Fruit fly (Drosophila melanogaster) Kc167 (cell line): ENCODE data around the gene CG32512.

Experiments
- Myc ChIP-seq: fragments of >200 bp; optimal IDR thresholded peaks from 2 replicates; lab custom pipeline; 2017; ENCODE audit warnings: missing external identifiers
- Sin3A ChIP-seq: fragments of >200 bp; optimal IDR thresholded peaks from 2 replicates; lab custom pipeline; 2018; ENCODE audit warnings: missing external identifiers
- h ChIP-seq: fragments of >200 bp; optimal IDR thresholded peaks from 3 replicates; lab custom pipeline; 2018; ENCODE audit warnings: missing external identifiers
- insv ChIP-seq: fragments of >200 bp; optimal IDR thresholded peaks from 3 replicates; lab custom pipeline; 2018; ENCODE audit warnings: missing external identifiers
- psq ChIP-seq: fragments of >200 bp; optimal IDR thresholded peaks from 2 replicates; lab custom pipeline; 2017; ENCODE audit warnings: missing external identifiers
- ttk ChIP-seq: sonication (Bioruptor generic); optimal IDR thresholded peaks from 2 replicates; lab custom pipeline; 2017; ENCODE audit warnings: missing external identifiers

Gene CG32512

dm6 chrX:21067474-21067873, at the start of gene CG32512:
TSS of gene CG32512 (minus strand) at chrX:21067540.
- TF ChIP-seq h (lab: Kevin White, UChicago) (no peak), Sin3A (lab: Kevin White, UChicago) (no peak), Myc (lab: Kevin White, UChicago) (no peak), ttk (lab: Kevin White, UChicago) (no peak), psq (no peak), insv (lab: Kevin White, UChicago) (no peak)

DNA sequence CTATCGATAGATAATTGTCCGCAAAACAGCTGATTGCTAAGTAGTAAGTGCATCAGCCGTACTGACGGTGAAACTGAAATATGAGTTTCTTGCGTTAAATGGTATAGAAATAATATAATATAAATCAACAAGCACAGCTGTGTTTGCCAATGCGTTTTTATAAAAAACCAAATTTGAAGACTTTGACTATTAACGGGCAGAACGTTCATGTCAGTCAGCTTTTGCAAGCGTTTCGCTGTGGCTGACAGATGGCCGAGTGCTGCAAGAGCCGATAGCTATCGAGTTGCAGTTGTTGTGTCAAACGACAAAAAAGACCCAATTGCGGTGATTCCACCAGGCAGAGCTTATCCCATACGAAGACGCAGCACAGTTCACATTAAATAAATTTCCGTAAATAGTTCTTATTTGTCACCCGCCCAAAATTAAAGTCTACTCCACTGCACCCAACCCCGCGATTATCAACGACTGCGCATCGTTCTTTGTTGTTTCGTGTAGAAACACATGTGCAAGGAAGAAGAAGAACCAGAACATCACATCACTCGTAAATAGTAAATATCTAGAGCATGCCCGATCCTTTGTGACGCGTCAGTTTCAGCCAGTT, 49.6 kb upstream of the CG32512 start, which contains the start of the genes unc and CG15445:
unc (minus strand) TSS at position 51 of the 601 bp plus-strand sequence.
CG15445 (plus strand) TSS at position 296 of the 601 bp plus-strand sequence.
- TF ChIP-seq psq, result no peak
- TF ChIP-seq Sin3A (lab: Kevin White, UChicago), result no peak
- no peak for TF ChIP-seq ttk (lab: Kevin White, UChicago)
- TF ChIP-seq Myc (lab: Kevin White, UChicago), result no peak
- TF ChIP-seq insv (lab: Kevin White, UChicago), result no peak
- TF ChIP-seq h (lab: Kevin White, UChicago), result no peak

DNA sequence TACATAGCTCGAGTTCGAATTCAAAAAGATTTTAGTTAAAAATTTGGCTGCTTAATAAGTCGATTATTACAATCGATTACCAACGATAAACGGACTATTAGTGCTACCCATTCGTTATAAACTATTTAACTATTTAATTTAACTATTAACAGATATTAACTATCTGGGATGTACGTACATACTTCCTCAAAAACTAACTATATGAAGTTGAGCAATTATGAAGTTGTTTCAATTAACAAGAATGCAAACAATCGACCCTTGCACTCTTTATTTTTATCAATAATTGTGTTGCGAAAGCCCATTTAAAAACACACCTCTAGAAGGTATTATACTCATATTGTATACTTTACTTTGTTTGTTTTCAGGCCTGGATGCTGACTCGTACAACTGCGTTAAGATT, 38.9 kb upstream of the CG32512 start, which contains the start of gene CG1503:
CG1503 (minus strand) TSS at position 101 of the 400 bp plus-strand sequence.
- TF ChIP-seq psq (no peak), insv (lab: Kevin White, UChicago) (no peak), Myc (lab: Kevin White, UChicago) (no peak), ttk (lab: Kevin White, UChicago) (no peak), h (lab: Kevin White, UChicago) (no peak), Sin3A (lab: Kevin White, UChicago) (no peak)

dm6 chrX:21102106-21102505, 34.8 kb upstream of the CG32512 start, which contains the start of gene CG15446:
TSS of gene CG15446 (minus strand) at chrX:21102206.
- TF ChIP-seq psq (no peak), Sin3A (lab: Kevin White, UChicago) (no peak), Myc (lab: Kevin White, UChicago) (no peak), ttk (lab: Kevin White, UChicago) (no peak), insv (lab: Kevin White, UChicago) (no peak), h (lab: Kevin White, UChicago) (no peak)

DNA sequence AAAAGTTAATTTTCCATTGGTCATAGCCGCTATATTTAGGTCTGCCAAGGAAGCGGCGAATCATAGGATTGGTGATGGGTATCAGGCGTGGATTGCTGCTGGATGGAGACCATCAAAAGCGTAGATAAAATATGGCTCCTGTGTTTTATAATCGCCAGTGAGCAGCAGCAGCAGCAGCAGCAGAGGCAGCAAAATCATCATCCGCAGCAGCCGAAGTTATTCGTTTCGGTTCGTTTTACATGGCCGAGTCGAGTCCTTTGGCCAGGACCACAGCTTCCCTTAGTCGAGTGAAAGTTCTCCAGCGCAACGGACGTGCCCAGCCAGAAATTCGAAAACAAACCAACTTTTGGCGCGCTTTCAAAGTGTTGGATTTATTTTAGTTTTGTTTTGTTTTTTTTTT, 26.2 kb upstream of the CG32512 start, which contains the start of gene stg1:
stg1 (plus strand) TSS at position 301 of the 400 bp plus-strand sequence.
- TF ChIP-seq Sin3A (lab: Kevin White, UChicago) (no peak), h (lab: Kevin White, UChicago) (no peak), Myc (lab: Kevin White, UChicago) (no peak), ttk (lab: Kevin White, UChicago) (no peak), insv (lab: Kevin White, UChicago) (no peak), psq (no peak)

DNA sequence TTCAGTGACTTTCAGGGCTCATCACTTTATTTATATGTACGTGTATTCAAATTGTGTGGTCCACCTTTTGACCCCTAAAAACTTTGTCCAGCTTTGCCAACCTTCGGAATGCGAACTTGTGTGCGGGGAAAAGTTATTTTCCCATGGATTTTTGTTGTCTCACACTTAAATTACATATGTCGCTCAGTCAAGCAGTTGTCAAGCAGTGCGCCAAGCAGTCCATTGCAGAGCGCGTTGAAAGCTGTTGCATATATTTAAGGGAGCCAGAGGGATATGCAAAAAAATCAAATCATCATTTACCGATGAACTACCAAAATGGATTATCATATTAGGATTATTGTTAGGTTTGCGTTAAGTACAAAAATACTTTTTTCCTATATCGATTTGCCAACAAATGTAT, 15.9 kb upstream of the CG32512 start:
- TF ChIP-seq h (lab: Kevin White, UChicago) (no peak), psq (no peak), Myc (lab: Kevin White, UChicago) (no peak), insv (lab: Kevin White, UChicago) (no peak), Sin3A (lab: Kevin White, UChicago) (no peak), ttk (lab: Kevin White, UChicago) (no peak)

DNA sequence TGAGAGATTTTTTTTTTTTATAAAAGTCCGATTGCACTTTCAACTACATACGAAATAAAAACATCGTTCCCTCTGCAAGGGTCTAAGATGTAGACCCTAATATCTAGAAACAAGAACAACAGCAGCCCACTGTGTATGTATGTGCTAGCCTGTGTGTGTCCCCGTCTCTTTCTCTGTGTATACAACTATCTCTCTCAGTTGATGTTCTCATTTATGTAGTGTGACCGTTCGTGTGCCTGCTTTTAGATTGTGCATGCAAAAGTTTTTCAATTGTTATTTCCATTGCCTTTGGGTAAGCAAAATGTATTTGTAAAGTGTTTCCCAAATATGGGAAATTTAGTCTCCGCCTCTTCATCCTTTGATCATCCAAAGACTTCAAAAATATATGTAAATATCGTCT, 13.0 kb upstream of the CG32512 start:
- TF ChIP-seq psq, result no peak
- TF ChIP-seq Myc (lab: Kevin White, UChicago), result no peak
- TF ChIP-seq ttk (lab: Kevin White, UChicago), result no peak
- TF ChIP-seq insv (lab: Kevin White, UChicago), result no peak
- TF ChIP-seq Sin3A (lab: Kevin White, UChicago), result no peak
- no peak for TF ChIP-seq h (lab: Kevin White, UChicago)

- TF ChIP-seq ttk (lab: Kevin White, UChicago) (no peak), Sin3A (lab: Kevin White, UChicago) (no peak), Myc (lab: Kevin White, UChicago) (no peak), h (lab: Kevin White, UChicago) (no peak), insv (lab: Kevin White, UChicago) (no peak), psq (no peak)
Observed at dm6 chrX:21074329-21074708, 7.0 kb upstream of the CG32512 start.

DNA sequence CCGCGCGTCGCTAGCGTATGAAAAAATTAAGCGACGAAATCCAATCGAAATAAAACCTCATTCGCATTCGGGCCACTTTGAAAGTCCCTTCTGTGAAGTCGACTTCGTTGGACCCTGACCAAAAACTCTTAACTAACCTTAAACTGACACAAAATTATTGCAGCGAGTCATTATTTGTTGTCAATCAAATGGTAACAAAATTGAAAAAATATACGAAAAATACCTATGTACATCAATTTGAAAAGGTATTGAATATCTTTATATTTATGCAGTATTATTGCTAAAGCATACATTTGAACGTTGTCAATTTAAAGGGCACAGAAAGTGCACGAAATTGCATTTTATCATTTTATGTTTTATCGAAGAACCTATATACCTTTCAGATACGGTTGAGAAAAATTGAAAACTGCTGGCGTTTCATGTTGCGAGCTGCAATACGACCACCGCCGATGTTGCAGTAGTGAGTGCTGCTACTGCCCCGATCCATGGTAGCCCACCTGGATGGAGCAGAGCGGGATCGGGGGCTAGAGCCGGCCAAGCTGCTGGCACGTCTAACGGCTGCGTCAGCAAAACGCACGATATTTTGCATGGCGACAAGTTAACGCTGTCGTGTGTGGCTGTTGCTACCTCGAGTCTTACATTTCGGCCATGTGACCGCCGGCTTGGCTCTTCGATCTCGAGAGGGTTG, 6.4 kb upstream of the CG32512 start:
- TF ChIP-seq psq (no peak), insv (lab: Kevin White, UChicago) (no peak), Myc (lab: Kevin White, UChicago) (no peak), ttk (lab: Kevin White, UChicago) (no peak), Sin3A (lab: Kevin White, UChicago) (no peak), h (lab: Kevin White, UChicago) (no peak)

DNA sequence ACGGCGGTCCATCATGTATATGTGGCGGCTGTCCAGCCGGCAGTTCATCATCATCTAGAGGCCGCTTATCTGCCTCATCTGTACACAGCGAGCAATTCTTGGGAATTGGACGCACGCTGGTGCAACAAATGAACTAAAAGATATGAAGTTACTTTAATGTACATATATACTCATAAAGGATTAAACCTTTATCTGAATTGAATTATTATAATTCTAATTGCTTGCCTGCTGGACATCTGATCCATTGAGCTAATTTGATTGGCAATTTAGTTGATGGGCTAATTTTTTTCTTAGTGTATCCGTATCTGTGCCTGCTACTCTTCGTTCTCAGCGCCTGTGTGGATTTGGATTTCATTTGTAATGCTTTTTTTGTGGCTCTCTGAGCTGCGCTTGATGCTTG, 5.6 kb upstream of the CG32512 start:
- TF ChIP-seq insv (lab: Kevin White, UChicago), result no peak
- TF ChIP-seq Myc (lab: Kevin White, UChicago), result no peak
- no peak for TF ChIP-seq h (lab: Kevin White, UChicago)
- TF ChIP-seq ttk (lab: Kevin White, UChicago), result no peak
- TF ChIP-seq Sin3A (lab: Kevin White, UChicago), result no peak
- no peak for TF ChIP-seq psq

DNA sequence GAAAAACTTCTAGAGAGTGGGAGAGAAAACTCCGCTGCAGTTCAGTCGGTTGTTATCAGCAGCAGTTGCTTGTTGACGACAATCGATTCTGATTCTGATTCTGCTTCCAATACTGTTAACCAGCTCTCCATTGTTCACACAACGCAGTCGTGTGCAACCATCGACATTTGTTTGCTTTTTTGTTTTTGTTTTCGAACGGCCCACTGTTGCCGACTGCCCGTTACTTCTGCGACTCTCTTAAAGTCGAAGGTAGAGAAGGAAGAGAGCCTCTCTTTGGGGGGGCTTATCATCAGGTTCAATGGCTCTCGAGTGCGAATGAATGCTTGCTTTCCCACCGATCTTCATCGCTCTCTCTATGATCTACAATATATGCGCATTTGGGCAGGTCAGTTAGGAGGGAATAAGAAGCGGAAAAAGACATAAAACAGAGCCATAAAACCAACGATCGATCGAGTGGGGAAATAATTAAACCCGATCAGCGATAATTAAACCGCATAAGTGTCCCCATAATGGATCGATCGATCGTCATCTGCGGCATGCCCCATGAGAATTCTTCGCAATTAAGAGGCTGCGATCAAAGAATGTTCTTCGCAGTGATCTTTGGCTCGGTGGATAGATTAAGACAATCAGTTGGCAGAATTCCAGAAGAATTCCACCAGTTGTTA, 4.5 kb upstream of the CG32512 start:
- TF ChIP-seq insv (lab: Kevin White, UChicago) (no peak), Myc (lab: Kevin White, UChicago) (no peak), psq (no peak), ttk (lab: Kevin White, UChicago) (no peak), h (lab: Kevin White, UChicago) (no peak), Sin3A (lab: Kevin White, UChicago) (no peak)
